Fruit fly (Drosophila melanogaster): Measurements from ENCODE around the gene ttk.

Gene ttk

dm6 chr3R:31776583-31777362, 63.1 kb downstream of the ttk start, which contains the start of the genes CG2126 and faf (continued):
- peak; percentile 62; the same call in 1 of the 2 replicates for TF ChIP-seq ara (GFP tag; IDR thresholded peaks at IDR 0.05)
- peak; percentile 55 for TF ChIP-seq lbe (GFP tag; optimal IDR thresholded peaks at IDR 0.05)
- TF ChIP-seq vfl (GFP tag; optimal IDR thresholded peaks at IDR 0.05) = peak; percentile 54
- peak; percentile 61 for TF ChIP-seq stc (GFP tag; IDR thresholded peaks at IDR 0.05)
- TF ChIP-seq CG12659 (GFP tag; optimal IDR thresholded peaks at IDR 0.05) = peak; percentile 91
- no peak for TF ChIP-seq Hr39 (optimal IDR thresholded peaks at IDR 0.05)
- TF ChIP-seq CG14050 (GFP tag; IDR thresholded peaks at IDR 0.05) = peak; percentile 56; the same call in 2 of the 3 replicates
- TF ChIP-seq dimm (GFP tag; IDR thresholded peaks at IDR 0.05) = peak; percentile 49; the same call in 1 of the 2 replicates
- peak; percentile 47 for TF ChIP-seq Poxn (GFP tag; IDR thresholded peaks at IDR 0.05)
- peak; percentile 84 for TF ChIP-seq row (GFP tag; IDR thresholded peaks at IDR 0.05)
- peak; percentile 18; the same call in 1 of the 2 replicates for TF ChIP-seq Adf1 (GFP tag; IDR thresholded peaks at IDR 0.05)
- TF ChIP-seq Trl (optimal IDR thresholded peaks at IDR 0.05) = no peak
- TF ChIP-seq Trl (GFP tag; optimal IDR thresholded peaks at IDR 0.05) = peak; percentile 49
- TF ChIP-seq CG3281 (GFP tag; optimal IDR thresholded peaks at IDR 0.05) = peak; percentile 77
- peak; percentile 37; the same call in 1 of the 3 replicates for TF ChIP-seq so (GFP tag; IDR thresholded peaks at IDR 0.05)
- no peak for TF ChIP-seq CG6791 (GFP tag; IDR thresholded peaks at IDR 0.05; ENCODE audit: partially characterized antibody)
- no peak for TF ChIP-seq sna (GFP tag; IDR thresholded peaks at IDR 0.05; ENCODE audit: partially characterized antibody)
- TF ChIP-seq CG7357 (GFP tag; IDR thresholded peaks at IDR 0.05) = peak; percentile 47; the same call in 1 of the 3 replicates
- TF ChIP-seq chm (GFP tag; IDR thresholded peaks at IDR 0.05) = peak; percentile 51; the same call in 1 of the 2 replicates
- peak; percentile 77 for TF ChIP-seq CG17385 (GFP tag; optimal IDR thresholded peaks at IDR 0.05)
- TF ChIP-seq CG13894 (tag; optimal IDR thresholded peaks at IDR 0.05) = no peak
- no peak for TF ChIP-seq br (optimal IDR thresholded peaks at IDR 0.05)
- TF ChIP-seq CG17361 (GFP tag; IDR thresholded peaks at IDR 0.05) = peak; percentile 91
- peak; percentile 63 for TF ChIP-seq CG9215 (GFP tag; IDR thresholded peaks at IDR 0.05)
- peak; percentile 54 for TF ChIP-seq CG11723 (GFP tag; optimal IDR thresholded peaks at IDR 0.05)
- peak; percentile 21 for TF ChIP-seq CG8089 (GFP tag; optimal IDR thresholded peaks at IDR 0.05)
- TF ChIP-seq nom (GFP tag; optimal IDR thresholded peaks at IDR 0.05) = peak; percentile 13
- TF ChIP-seq CG13123 (GFP tag; optimal IDR thresholded peaks at IDR 0.05) = peak; percentile 63
- peak; percentile 88 for TF ChIP-seq nmo (GFP tag; optimal IDR thresholded peaks at IDR 0.05)
- no peak for TF ChIP-seq eyg (GFP tag; optimal IDR thresholded peaks at IDR 0.05)
- TF ChIP-seq CG12769 (tag; optimal IDR thresholded peaks at IDR 0.05) = no peak
- no peak for TF ChIP-seq tap (tag; optimal IDR thresholded peaks at IDR 0.05)
- TF ChIP-seq grau (tag; optimal IDR thresholded peaks at IDR 0.05) = peak; percentile 79
- peak; percentile 69 for TF ChIP-seq CG10366 (GFP tag; IDR thresholded peaks at IDR 0.05)
- peak; percentile 90 for TF ChIP-seq CG8924 (tag; optimal IDR thresholded peaks at IDR 0.05)
- peak; percentile 55 for TF ChIP-seq Max (GFP tag; optimal IDR thresholded peaks at IDR 0.05)
- no peak for TF ChIP-seq CG8359 (GFP tag; optimal IDR thresholded peaks at IDR 0.05; ENCODE audit: borderline replicate concordance)
- peak; percentile 18 for TF ChIP-seq CG15073 (GFP tag; optimal IDR thresholded peaks at IDR 0.05)
- peak; percentile 78 for TF ChIP-seq Hr3 (GFP tag; optimal IDR thresholded peaks at IDR 0.05)
- no peak for TF ChIP-seq usp (GFP tag; optimal IDR thresholded peaks at IDR 0.05)
- TF ChIP-seq Gsc (GFP tag; IDR thresholded peaks at IDR 0.05) = no peak
- TF ChIP-seq chif (GFP tag; optimal IDR thresholded peaks at IDR 0.05) = peak in 1 of 2 experiments; percentile 39
- peak; percentile 56 for TF ChIP-seq kni (GFP tag; optimal IDR thresholded peaks at IDR 0.05)
- no peak for TF ChIP-seq h (optimal IDR thresholded peaks at IDR 0.05)
- TF ChIP-seq MTF-1 (GFP tag; optimal IDR thresholded peaks at IDR 0.05; ENCODE audit: borderline replicate concordance) = no peak
- peak; percentile 63; the same call in 2 of the 3 replicates for TF ChIP-seq Dbx (GFP tag; IDR thresholded peaks at IDR 0.05)
- TF ChIP-seq emc (GFP tag; optimal IDR thresholded peaks at IDR 0.05) = peak; percentile 26
- TF ChIP-seq Gug (GFP tag; IDR thresholded peaks at IDR 0.05) = peak; percentile 75
- no peak for TF ChIP-seq zen2 (GFP tag; IDR thresholded peaks at IDR 0.05; ENCODE audit: partially characterized antibody)
- TF ChIP-seq gsb-n (tag; optimal IDR thresholded peaks at IDR 0.05) = peak; percentile 67
- TF ChIP-seq CG34376 (GFP tag; optimal IDR thresholded peaks at IDR 0.05) = peak; percentile 22

All from whole organism, embryonic.